Worm (Caenorhabditis elegans) whole organism, mixed stage, embryonic: ENCODE data around the gene srx-43.

Experiments
- ceh-39 ChIP-seq: fragments of 150-350 bp; optimal IDR thresholded peaks from 2 replicates; lab custom pipeline; 2014; ENCODE audit warnings: missing biosample characterization, missing genetic modification characterization
- lsy-2 ChIP-seq: fragments of 150-350 bp; optimal IDR thresholded peaks from 2 replicates; lab custom pipeline; 2014; ENCODE audit warnings: missing biosample characterization, missing genetic modification characterization
- nhr-12 ChIP-seq: fragments of 150-350 bp; optimal IDR thresholded peaks from 2 replicates; lab custom pipeline; 2014; ENCODE audit warnings: missing biosample characterization, missing genetic modification characterization

DNA sequence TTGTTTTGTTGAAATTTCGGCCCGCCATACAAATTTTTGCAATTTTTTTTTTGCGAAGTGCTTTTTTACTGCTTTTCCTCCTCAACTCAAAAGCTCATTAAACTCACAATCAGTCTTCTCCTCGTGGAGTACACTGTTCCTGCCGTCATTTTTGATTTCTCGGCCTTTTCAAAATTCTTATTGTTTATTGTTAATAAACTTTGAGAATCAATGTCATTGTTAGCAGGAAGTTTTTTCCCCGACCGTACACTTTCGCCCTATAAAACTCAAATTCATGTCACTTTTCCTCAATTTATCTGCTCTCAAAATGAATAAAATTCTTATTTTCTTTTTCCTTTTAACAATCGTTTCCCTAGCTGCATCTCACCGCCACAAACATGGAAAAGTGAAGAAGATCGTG lies 41.9 kb upstream of the srx-43 start, which contains the start of gene clec-232:
- TF ChIP-seq lsy-2 (tag; lab: Kevin White, UChicago) (no peak), nhr-12 (tag; lab: Kevin White, UChicago) (no peak), ceh-39 (tag; lab: Kevin White, UChicago) (no peak)
